Worm (Caenorhabditis elegans) whole organism, L2 larva: ENCODE measurements around the gene H10D18.5.

Experiments used
- nhr-23 ChIP-seq: fragments of 150-350 bp; optimal IDR thresholded peaks from 2 replicates; lab custom pipeline; 2014; ENCODE audit warnings: missing biosample characterization, missing genetic modification reagents, missing genetic modification characterization
- unc-62 ChIP-seq: fragments of 150-350 bp; optimal IDR thresholded peaks from 2 replicates; lab custom pipeline; 2014; ENCODE audit warnings: missing biosample characterization, missing genetic modification reagents, missing genetic modification characterization
- ztf-11 ChIP-seq: sonication (generic microtip); optimal IDR thresholded peaks from 2 replicates; lab custom pipeline; 2017; ENCODE audit warnings: missing biosample characterization, missing genetic modification characterization

ce11 chrV:3771437-3772256, 59.9 kb downstream of the H10D18.5 start, which contains the start of the genes R08E5.1 and rips-1:
- TF ChIP-seq ztf-11 (tag; lab: Kevin White, UChicago) (no peak), nhr-23 (tag; lab: Kevin White, UChicago) (no peak), unc-62 (GFP tag; lab: Kevin White, UChicago) (no peak)
